Worm (Caenorhabditis elegans) whole organism, L3 larva: ENCODE data around the gene C23G10.1.

Experiments used
- daf-12 ChIP-seq: fragments of 150-350 bp; optimal IDR thresholded peaks from 2 replicates; lab custom pipeline; 2014; ENCODE audit warnings: missing biosample characterization, missing genetic modification reagents, missing genetic modification characterization
- fos-1 ChIP-seq: fragments of 150-350 bp; optimal IDR thresholded peaks from 2 replicates; lab custom pipeline; 2014; ENCODE audit warnings: missing biosample characterization, missing genetic modification characterization
- jun-1 ChIP-seq: fragments of 150-350 bp; optimal IDR thresholded peaks from 2 replicates; lab custom pipeline; 2014; ENCODE audit warnings: missing biosample characterization, missing genetic modification reagents, missing genetic modification characterization
- nfya-1 ChIP-seq: sonication (generic microtip); optimal IDR thresholded peaks from 2 replicates; lab custom pipeline; 2017; ENCODE audit warnings: missing genetic modification characterization, mild to moderate bottlenecking, missing compliant biosample characterization, antibody characterized with exemption, moderate library complexity; ENCODE audit not compliant: insufficient read depth
- nhr-12 ChIP-seq: fragments of 150-350 bp; optimal IDR thresholded peaks from 2 replicates; lab custom pipeline; 2014; ENCODE audit warnings: missing biosample characterization, missing genetic modification characterization
- skn-1 ChIP-seq: fragments of 150-350 bp; optimal IDR thresholded peaks from 2 replicates; lab custom pipeline; 2014; ENCODE audit warnings: missing biosample characterization, missing genetic modification characterization
- snpc-4 ChIP-seq: fragments of 150-350 bp; optimal IDR thresholded peaks from 2 replicates; lab custom pipeline; 2014; ENCODE audit warnings: missing biosample characterization, missing genetic modification characterization
- unc-62 ChIP-seq: fragments of 150-350 bp; sonication (generic microtip); optimal IDR thresholded peaks from 4 replicates; lab custom pipeline; 2014; ENCODE audit warnings: missing biosample characterization, missing genetic modification reagents, missing genetic modification characterization
- zag-1 ChIP-seq: fragments of 150-350 bp; optimal IDR thresholded peaks from 2 replicates; lab custom pipeline; 2014; ENCODE audit warnings: missing biosample characterization, missing genetic modification characterization

- TF ChIP-seq snpc-4 (tag; lab: Kevin White, UChicago): no peak
- no peak for TF ChIP-seq unc-62 (GFP tag; lab: Kevin White, UChicago)
- TF ChIP-seq fos-1 (tag; lab: Kevin White, UChicago): no peak
- no peak for TF ChIP-seq nhr-12 (tag; lab: Kevin White, UChicago)
- no peak for TF ChIP-seq skn-1 (tag; lab: Kevin White, UChicago)
- no peak for TF ChIP-seq jun-1 (tag; lab: Kevin White, UChicago)
- TF ChIP-seq nfya-1 (tag; lab: Kevin White, UChicago): no peak
- TF ChIP-seq zag-1 (tag; lab: Kevin White, UChicago): no peak
- no peak for TF ChIP-seq daf-12 (tag; lab: Kevin White, UChicago)
These were observed 45.7 kb downstream of the C23G10.1 start, which contains the start of gene srg-8 for ce11 chrIII:6254737-6255136.
